Fruit fly (Drosophila melanogaster) whole organism, embryonic: ENCODE results near the gene CG33934.

ENCODE experiments used
- B-H2 ChIP-seq: fragments of 200-800 bp; sonication (Bioruptor generic); optimal IDR thresholded peaks from 2 replicates; lab custom pipeline; 2018; ENCODE audit warnings: missing biosample characterization, mild to moderate bottlenecking, missing genetic modification characterization
- CG11398 ChIP-seq: fragments of 200-800 bp; sonication (Bioruptor generic); optimal IDR thresholded peaks from 2 replicates; lab custom pipeline; 2016; ENCODE audit warnings: missing biosample characterization, missing genetic modification characterization
- CG11723 ChIP-seq: fragments of 200-800 bp; sonication (Bioruptor generic); optimal IDR thresholded peaks from 2 replicates; lab custom pipeline; 2017; ENCODE audit warnings: missing biosample characterization, mild to moderate bottlenecking, missing genetic modification characterization
- CG12299 ChIP-seq: fragments of 200-800 bp; sonication (Bioruptor generic); optimal IDR thresholded peaks from 2 replicates; lab custom pipeline; 2018; ENCODE audit warnings: missing biosample characterization, mild to moderate bottlenecking, missing genetic modification characterization
- CG13287 ChIP-seq: fragments of 200-800 bp; sonication (Bioruptor generic); IDR thresholded peaks from 2 replicates; pipeline ENCODE4 v1.3.6; 2022; ENCODE audit warnings: missing biosample characterization, missing genetic modification characterization; ENCODE audit not compliant: partially characterized antibody
- CG13296 ChIP-seq: fragments of 200-800 bp; sonication (Bioruptor generic); optimal IDR thresholded peaks from 3 replicates; lab custom pipeline; 2018; ENCODE audit warnings: missing biosample characterization, mild to moderate bottlenecking, missing genetic modification characterization
- CG14710 ChIP-seq: fragments of 200-800 bp; sonication (Bioruptor generic); optimal IDR thresholded peaks from 3 replicates; lab custom pipeline; 2019; ENCODE audit warnings: missing biosample characterization, mild to moderate bottlenecking, missing genetic modification characterization, moderate library complexity
- CG15011 ChIP-seq: fragments of 200-800 bp; sonication (Bioruptor generic); optimal IDR thresholded peaks from 3 replicates; lab custom pipeline; 2018; ENCODE audit warnings: missing biosample characterization, mild to moderate bottlenecking, missing genetic modification characterization
- CG15514 ChIP-seq: fragments of 200-800 bp; sonication (Bioruptor generic); optimal IDR thresholded peaks from 3 replicates; lab custom pipeline; 2017; ENCODE audit warnings: missing biosample characterization, missing genetic modification characterization, mild to moderate bottlenecking, moderate library complexity, missing genetic modification reagents
- CG17829 ChIP-seq: fragments of 200-800 bp; optimal IDR thresholded peaks from 2 replicates; lab custom pipeline; 2019; ENCODE audit warnings: missing biosample characterization, mild to moderate bottlenecking, missing genetic modification characterization, moderate library complexity
- CG18011 ChIP-seq: fragments of 200-800 bp; sonication (Bioruptor generic); optimal IDR thresholded peaks from 2 replicates; lab custom pipeline; 2017; ENCODE audit warnings: missing biosample characterization, missing genetic modification characterization, mild to moderate bottlenecking, moderate library complexity, missing genotype
- CG3281 ChIP-seq: fragments of 200-800 bp; sonication (Bioruptor generic); optimal IDR thresholded peaks from 3 replicates; lab custom pipeline; 2017; ENCODE audit warnings: missing biosample characterization, mild to moderate bottlenecking, missing genetic modification characterization
- CG33213 ChIP-seq: fragments of 200-800 bp; sonication (Bioruptor generic); optimal IDR thresholded peaks from 3 replicates; lab custom pipeline; 2016; ENCODE audit warnings: missing biosample characterization, missing genetic modification characterization
- CG34376 ChIP-seq: fragments of 200-800 bp; sonication (Bioruptor generic); optimal IDR thresholded peaks from 2 replicates; lab custom pipeline; 2018; ENCODE audit warnings: missing biosample characterization, mild to moderate bottlenecking, missing genetic modification characterization
- CG3847 ChIP-seq: fragments of 200-800 bp; sonication (Bioruptor generic); IDR thresholded peaks from 2 replicates; pipeline ENCODE4 v1.3.6; 2022; ENCODE audit warnings: missing biosample characterization, missing genetic modification characterization
- CG3995 ChIP-seq: fragments of 200-800 bp; sonication (Bioruptor generic); optimal IDR thresholded peaks from 3 replicates; lab custom pipeline; 2016; ENCODE audit warnings: missing biosample characterization, missing genetic modification characterization
- CG4707 ChIP-seq: fragments of 200-800 bp; sonication (Bioruptor generic); optimal IDR thresholded peaks from 2 replicates; lab custom pipeline; 2018; ENCODE audit warnings: missing biosample characterization, mild to moderate bottlenecking, missing genetic modification characterization, moderate library complexity
- CG6254 ChIP-seq: fragments of 200-800 bp; sonication (Bioruptor generic); optimal IDR thresholded peaks from 3 replicates; lab custom pipeline; 2017; ENCODE audit warnings: mild to moderate bottlenecking, missing biosample characterization, missing genetic modification reagents, missing genetic modification characterization
- CG6765 ChIP-seq: fragments of 200-800 bp; sonication (Bioruptor generic); optimal IDR thresholded peaks from 3 replicates; lab custom pipeline; 2017; ENCODE audit warnings: missing biosample characterization, mild to moderate bottlenecking, missing genetic modification characterization
- CG8944 ChIP-seq: fragments of 200-800 bp; sonication (Bioruptor generic); optimal IDR thresholded peaks from 3 replicates; lab custom pipeline; 2016; ENCODE audit warnings: missing biosample characterization, missing genetic modification characterization
- CG9817 ChIP-seq: fragments of 200-800 bp; sonication (Bioruptor generic); optimal IDR thresholded peaks from 2 replicates; lab custom pipeline; 2018; ENCODE audit warnings: missing biosample characterization, mild to moderate bottlenecking, missing genetic modification characterization, moderate library complexity
- CrebB ChIP-seq: fragments of 200-800 bp; sonication (Bioruptor generic); optimal IDR thresholded peaks from 3 replicates; lab custom pipeline; 2018; ENCODE audit warnings: missing biosample characterization, mild to moderate bottlenecking, missing genetic modification characterization
- D19B ChIP-seq: fragments of 200-800 bp; sonication (Bioruptor generic); optimal IDR thresholded peaks from 2 replicates; lab custom pipeline; 2017; ENCODE audit warnings: missing biosample characterization, mild to moderate bottlenecking, missing genetic modification characterization
- Ets97D ChIP-seq: fragments of 200-800 bp; sonication (Bioruptor generic); optimal IDR thresholded peaks from 3 replicates; lab custom pipeline; 2016; ENCODE audit warnings: missing biosample characterization, missing genetic modification characterization
- Fer3 ChIP-seq: fragments of 200-800 bp; sonication (Bioruptor generic); optimal IDR thresholded peaks from 2 replicates; lab custom pipeline; 2018; ENCODE audit warnings: missing biosample characterization, mild to moderate bottlenecking, missing genetic modification characterization, moderate library complexity
- HLHmδ ChIP-seq: fragments of 200-800 bp; sonication (Bioruptor generic); optimal IDR thresholded peaks from 2 replicates; lab custom pipeline; 2018; ENCODE audit warnings: missing biosample characterization, mild to moderate bottlenecking, missing genetic modification characterization, moderate library complexity
- Lpt ChIP-seq: fragments of >200 bp; optimal IDR thresholded peaks from 2 replicates; lab custom pipeline; 2018; ENCODE audit warnings: missing biosample characterization, missing genetic modification characterization
- MESR4 ChIP-seq: fragments of 200-800 bp; sonication (Bioruptor generic); optimal IDR thresholded peaks from 2 replicates; lab custom pipeline; 2018; ENCODE audit warnings: missing biosample characterization, mild to moderate bottlenecking, missing genetic modification characterization, moderate library complexity
- Mad ChIP-seq: fragments of 200-800 bp; sonication (Bioruptor generic); optimal IDR thresholded peaks from 2 replicates; lab custom pipeline; 2016; ENCODE audit warnings: missing biosample characterization, missing genetic modification characterization
- NC2β ChIP-seq: fragments of 200-800 bp; sonication (Bioruptor generic); optimal IDR thresholded peaks from 2 replicates; lab custom pipeline; 2016; ENCODE audit warnings: missing biosample characterization, missing genetic modification characterization
- Nf-YB ChIP-seq: fragments of 200-800 bp; sonication (Bioruptor generic); optimal IDR thresholded peaks from 3 replicates; lab custom pipeline; 2019; ENCODE audit warnings: missing biosample characterization, mild to moderate bottlenecking, missing genetic modification characterization, moderate library complexity
- TFAM ChIP-seq: fragments of 200-800 bp; sonication (Bioruptor generic); optimal IDR thresholded peaks from 2 replicates; lab custom pipeline; 2017; ENCODE audit warnings: missing biosample characterization, missing genetic modification characterization, inconsistent platforms
- abd-A ChIP-seq: fragments of 200-800 bp; sonication (Bioruptor generic); optimal IDR thresholded peaks from 3 replicates; lab custom pipeline; 2019; ENCODE audit warnings: missing biosample characterization, mild to moderate bottlenecking, missing genetic modification characterization, moderate library complexity
- bigmax ChIP-seq: fragments of 200-800 bp; sonication (Bioruptor generic); optimal IDR thresholded peaks from 2 replicates; lab custom pipeline; 2018; ENCODE audit warnings: missing biosample characterization, mild to moderate bottlenecking, missing genetic modification characterization
- bowl ChIP-seq: fragments of 200-800 bp; sonication (Bioruptor generic); IDR thresholded peaks from 2 replicates; pipeline ENCODE4 v1.3.6; 2022; ENCODE audit warnings: missing biosample characterization, missing genetic modification characterization
- cato ChIP-seq: fragments of 200-800 bp; sonication (Bioruptor generic); optimal IDR thresholded peaks from 2 replicates; lab custom pipeline; 2016; ENCODE audit warnings: missing biosample characterization, missing genetic modification characterization, borderline replicate concordance
- chinmo ChIP-seq: fragments of 200-800 bp; sonication (Bioruptor generic); IDR thresholded peaks from 4 replicates; pipeline ENCODE4 v1.3.6; 2022; ENCODE audit warnings: missing biosample characterization, missing genetic modification characterization; ENCODE audit not compliant: partially characterized antibody
- en ChIP-seq: fragments of 200-800 bp; sonication (Bioruptor generic); optimal IDR thresholded peaks from 2 replicates; lab custom pipeline; 2016; ENCODE audit warnings: missing biosample characterization, missing genetic modification characterization
- ftz-f1 ChIP-seq: fragments of 200-800 bp; sonication (Bioruptor generic); optimal IDR thresholded peaks from 2 replicates; lab custom pipeline; 2016; ENCODE audit warnings: missing biosample characterization, missing genetic modification characterization
- grau ChIP-seq: fragments of 200-800 bp; optimal IDR thresholded peaks from 3 replicates; lab custom pipeline; 2019; ENCODE audit warnings: missing biosample characterization, mild to moderate bottlenecking, missing genetic modification characterization, moderate library complexity
- gro ChIP-seq: fragments of 200-800 bp; sonication (Bioruptor generic); optimal IDR thresholded peaks from 2 replicates; lab custom pipeline; 2016; ENCODE audit warnings: missing biosample characterization, missing genetic modification characterization
- gsb ChIP-seq: fragments of 200-800 bp; sonication (Bioruptor generic); IDR thresholded peaks from 2 replicates; pipeline ENCODE4 v1.3.6; 2022; ENCODE audit warnings: missing biosample characterization, missing genetic modification characterization
- jigr1 ChIP-seq: fragments of 200-800 bp; sonication (Bioruptor generic); IDR thresholded peaks from 3 replicates; pipeline ENCODE4 v1.3.6; 2022; ENCODE audit warnings: missing biosample characterization, missing genetic modification characterization
- lilli ChIP-seq: fragments of 200-800 bp; sonication (Bioruptor generic); optimal IDR thresholded peaks from 3 replicates; lab custom pipeline; 2016; ENCODE audit warnings: missing biosample characterization, missing genetic modification characterization
- mirr ChIP-seq: fragments of 200-800 bp; sonication (Bioruptor generic); optimal IDR thresholded peaks from 3 replicates; lab custom pipeline; 2018; ENCODE audit warnings: missing biosample characterization, mild to moderate bottlenecking, missing genetic modification characterization
- pzg ChIP-seq: fragments of 200-800 bp; sonication (Bioruptor generic); optimal IDR thresholded peaks from 3 replicates; lab custom pipeline; 2018; ENCODE audit warnings: missing biosample characterization, mild to moderate bottlenecking, missing genetic modification characterization, moderate library complexity
- stwl ChIP-seq: fragments of 200-800 bp; sonication (Bioruptor generic); optimal IDR thresholded peaks from 3 replicates; lab custom pipeline; 2018; ENCODE audit warnings: missing biosample characterization, mild to moderate bottlenecking, missing genetic modification characterization, moderate library complexity
- sug ChIP-seq: fragments of 200-800 bp; optimal IDR thresholded peaks from 2 replicates; lab custom pipeline; 2019; ENCODE audit warnings: missing biosample characterization, mild to moderate bottlenecking, missing genetic modification characterization, moderate library complexity
- trem ChIP-seq: fragments of 200-800 bp; optimal IDR thresholded peaks from 3 replicates; lab custom pipeline; 2019; ENCODE audit warnings: missing biosample characterization, mild to moderate bottlenecking, missing genetic modification characterization, moderate library complexity

Gene CG33934

dm6 chr3R:20021152-20021769, 21.3 kb upstream of the CG33934 start, which contains the start of the genes PIG-L and psidin (continued):
- TF ChIP-seq Ets97D (GFP tag; lab: Kevin White, UChicago), result peak; percentile 69
- peak; percentile 2 for TF ChIP-seq CG18011
- peak; percentile 70 for TF ChIP-seq trem (tag; lab: Kevin White, UChicago)
- TF ChIP-seq Nf-YB, result peak; percentile 75
- peak; percentile 80 for TF ChIP-seq sug
- no peak for TF ChIP-seq CG4707
- 0 out of 2 replicates have a peak, but pooled peaks have one; percentile 23 for TF ChIP-seq bowl (GFP tag; lab: Robert Waterston, UW)
- peak; percentile 38 for TF ChIP-seq stwl
- TF ChIP-seq jigr1 (GFP tag; lab: Robert Waterston, UW), result peak; percentile 73; the same call in 2 of the 3 replicates
- peak; percentile 86 for TF ChIP-seq lilli (GFP tag; lab: Kevin White, UChicago)
- no peak for TF ChIP-seq D19B (GFP tag; lab: Kevin White, UChicago)
- peak; percentile 65 for TF ChIP-seq CG8944 (GFP tag; lab: Kevin White, UChicago)
- TF ChIP-seq CrebB (tag; lab: Kevin White, UChicago), result peak; percentile 53
- no peak for TF ChIP-seq CG6765 (GFP tag; lab: Kevin White, UChicago)
- peak; percentile 29 for TF ChIP-seq CG15514 (GFP tag; lab: Kevin White, UChicago)
- TF ChIP-seq CG3847, result peak; percentile 81
- TF ChIP-seq CG15011 (GFP tag; lab: Kevin White, UChicago), result no peak
- peak; percentile 53 for TF ChIP-seq pzg
- peak; percentile 91 for TF ChIP-seq CG17829
- TF ChIP-seq CG3995, result peak; percentile 96
- TF ChIP-seq Mad (GFP tag; lab: Kevin White, UChicago), result peak; percentile 83
- TF ChIP-seq CG3281 (GFP tag; lab: Kevin White, UChicago), result peak; percentile 78
- TF ChIP-seq CG6254 (GFP tag; lab: Kevin White, UChicago), result peak; percentile 30
- peak; percentile 80 for TF ChIP-seq NC2β (GFP tag; lab: Kevin White, UChicago)
- TF ChIP-seq cato (GFP tag; lab: Kevin White, UChicago), result peak; percentile 76
- TF ChIP-seq CG13287 (GFP tag; lab: Robert Waterston, UW), result peak; percentile 96
- TF ChIP-seq CG14710 (tag; lab: Kevin White, UChicago), result peak; percentile 84
- TF ChIP-seq HLHmδ (GFP tag; lab: Kevin White, UChicago), result no peak
- TF ChIP-seq CG11398 (GFP tag; lab: Kevin White, UChicago), result peak; percentile 56
- TF ChIP-seq CG11723 (GFP tag; lab: Kevin White, UChicago), result peak; percentile 56
- TF ChIP-seq ftz-f1, result no peak
- TF ChIP-seq MESR4, result no peak
- TF ChIP-seq Fer3 (tag; lab: Kevin White, UChicago), result peak; percentile 59
- peak; percentile 37 for TF ChIP-seq en
- peak; percentile 53 for TF ChIP-seq CG13296 (GFP tag; lab: Kevin White, UChicago)
- peak; percentile 80 for TF ChIP-seq B-H2
- TF ChIP-seq CG12299 (tag; lab: Kevin White, UChicago), result peak; percentile 73
- peak; percentile 27; the same call in 1 of the 2 replicates for TF ChIP-seq gsb (GFP tag; lab: Robert Waterston, UW)
- no peak for TF ChIP-seq abd-A (tag; lab: Kevin White, UChicago)
- TF ChIP-seq Lpt (GFP tag; lab: Kevin White, UChicago), result no peak
- peak; percentile 29 for TF ChIP-seq CG34376 (GFP tag; lab: Kevin White, UChicago)
- TF ChIP-seq mirr (GFP tag; lab: Kevin White, UChicago), result no peak
- TF ChIP-seq grau (tag; lab: Kevin White, UChicago), result peak; percentile 93
- peak; percentile 2 for TF ChIP-seq bigmax (GFP tag; lab: Kevin White, UChicago)
- TF ChIP-seq gro (GFP tag; lab: Kevin White, UChicago), result no peak
- TF ChIP-seq CG33213, result peak; percentile 56
- 0 out of 4 replicates have a peak, but pooled peaks have one; percentile 61 for TF ChIP-seq chinmo
- no peak for TF ChIP-seq TFAM (GFP tag; lab: Kevin White, UChicago)
- TF ChIP-seq CG9817 (tag; lab: Kevin White, UChicago), result peak; percentile 84
